Worm (Caenorhabditis elegans) whole organism, early embryonic: ENCODE results near the gene T26G10.5.

Experiments used
- ama-1 ChIP-seq: fragments of 150-350 bp; optimal IDR thresholded peaks from 2 replicates; lab custom pipeline; 2014
- ceh-13 ChIP-seq: fragments of 200-800 bp; sonication (Bioruptor generic); optimal IDR thresholded peaks from 2 replicates; lab custom pipeline; 2018; ENCODE audit warnings: mild to moderate bottlenecking, missing genetic modification characterization, missing compliant biosample characterization
- sea-1 ChIP-seq: fragments of 200-800 bp; sonication (Bioruptor generic); conservative IDR thresholded peaks from 2 replicates; pipeline ENCODE4 v1.3.6; 2022; ENCODE audit warnings: missing genetic modification characterization, missing compliant biosample characterization
- tbx-11 ChIP-seq: fragments of 200-800 bp; sonication (Bioruptor generic); IDR thresholded peaks from 2 replicates; pipeline ENCODE4 v1.3.6; 2022; ENCODE audit warnings: missing genetic modification characterization, missing compliant biosample characterization

- no peak for TF ChIP-seq tbx-11 (GFP tag; lab: Robert Waterston, UW)
- no peak for TF ChIP-seq ceh-13
- 0 out of 2 replicates have a peak, but pooled peaks have one; percentile 39 for TF ChIP-seq sea-1 (GFP tag; lab: Robert Waterston, UW)
- TF ChIP-seq ama-1 (lab: Kevin White, UChicago), result no peak
These were observed 17.3 kb upstream of the T26G10.5 start, which contains the start of gene pir-2 for ce11 chrIII:9443417-9444027.
